Fruit fly (Drosophila melanogaster) Kc167 (cell line): Measurements from ENCODE around the gene CG8507.

Experiments
- Myc ChIP-seq: fragments of >200 bp; optimal IDR thresholded peaks from 2 replicates; lab custom pipeline; 2017; ENCODE audit warnings: missing external identifiers
- ttk ChIP-seq: sonication (Bioruptor generic); optimal IDR thresholded peaks from 2 replicates; lab custom pipeline; 2017; ENCODE audit warnings: missing external identifiers

- no peak for TF ChIP-seq ttk
- TF ChIP-seq Myc (lab: Kevin White, UChicago) = no peak
These were observed 27.0 kb downstream of the CG8507 start, which contains the start of gene CG9459 for dm6 chr3R:9818295-9818694.
